Fruit fly (Drosophila melanogaster): Measurements from ENCODE around the gene robl37BC.

- peak; percentile 46 for TF ChIP-seq dmrt99B (tag; optimal IDR thresholded peaks at IDR 0.05)
- no peak for TF ChIP-seq CG12071 (GFP tag; optimal IDR thresholded peaks at IDR 0.05)
- TF ChIP-seq fd96Cb (tag; optimal IDR thresholded peaks at IDR 0.05): no peak
- no peak for TF ChIP-seq Doc3 (GFP tag; IDR thresholded peaks at IDR 0.05; ENCODE audit: partially characterized antibody)
- TF ChIP-seq sqz (GFP tag; optimal IDR thresholded peaks at IDR 0.05): no peak
- no peak for TF ChIP-seq CG14014 (GFP tag; IDR thresholded peaks at IDR 0.05)
- TF ChIP-seq hbn (GFP tag; IDR thresholded peaks at IDR 0.05; ENCODE audit: partially characterized antibody): no peak
- no peak for TF ChIP-seq CG15696 (tag; optimal IDR thresholded peaks at IDR 0.05)
- no peak for TF ChIP-seq lmd (GFP tag; IDR thresholded peaks at IDR 0.05)
- TF ChIP-seq CG7745 (tag; optimal IDR thresholded peaks at IDR 0.05): no peak
Observed at dm6 chr2L:18982826-18983758, 27.6 kb upstream of the robl37BC start.

Measured in whole organism, embryonic.